Fruit fly (Drosophila melanogaster): Measurements from ENCODE around the gene Ir7b.

Ir7b gene

DNA sequence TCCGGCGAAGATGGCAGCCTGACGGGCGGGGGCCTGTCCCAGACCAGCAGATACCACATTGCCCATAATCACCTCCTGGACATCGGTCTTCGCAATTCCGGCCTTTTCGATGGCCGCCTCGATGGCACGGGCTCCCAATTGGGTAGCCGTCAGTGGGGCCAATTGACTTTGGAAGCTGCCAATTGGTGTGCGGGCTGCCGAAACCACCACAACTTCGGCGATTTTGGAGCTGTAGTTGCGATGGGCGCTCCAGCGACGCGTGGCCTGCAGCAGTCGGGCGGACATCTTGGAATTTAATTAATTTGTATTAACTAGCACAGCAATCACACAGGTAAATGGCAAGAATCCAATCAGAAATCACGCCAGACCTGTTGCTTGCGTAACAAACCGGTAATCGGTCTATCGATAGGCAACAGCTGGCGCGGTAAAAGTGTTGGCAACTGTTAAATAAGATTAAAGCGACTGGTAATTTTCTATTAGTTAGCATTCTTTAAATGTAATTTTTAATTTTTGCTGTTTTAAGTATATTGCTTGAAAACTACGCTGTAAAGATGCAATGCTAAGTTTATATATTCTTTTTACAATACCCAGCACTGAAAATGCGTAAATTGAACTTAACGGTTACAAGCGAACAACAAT is 21.7 kb upstream of the Ir7b start, which contains the start of gene Acat1 (continued):
- peak in 1 of 2 experiments; percentile 64 for TF ChIP-seq bsh (GFP tag; optimal IDR thresholded peaks at IDR 0.05)
- no peak for TF ChIP-seq ham (GFP tag; IDR thresholded peaks at IDR 0.05)
- no peak for TF ChIP-seq CG4854 (GFP tag; optimal IDR thresholded peaks at IDR 0.05)
- no peak for TF ChIP-seq CG16779 (GFP tag; IDR thresholded peaks at IDR 0.05)
- peak; percentile 48 for TF ChIP-seq NfI (GFP tag; optimal IDR thresholded peaks at IDR 0.05)
- no peak for TF ChIP-seq CG8089 (GFP tag; optimal IDR thresholded peaks at IDR 0.05)
- peak; percentile 57 for TF ChIP-seq BEAF-32 (GFP tag; optimal IDR thresholded peaks at IDR 0.05)
- peak; percentile 49 for TF ChIP-seq Sry-β (GFP tag; optimal IDR thresholded peaks at IDR 0.05)
- peak; percentile 34 for TF ChIP-seq CG4820 (GFP tag; optimal IDR thresholded peaks at IDR 0.05)
- TF ChIP-seq Deaf1 (tag; optimal IDR thresholded peaks at IDR 0.05): no peak
- peak; percentile 65 for TF ChIP-seq caup (GFP tag; optimal IDR thresholded peaks at IDR 0.05; ENCODE audit: severe bottlenecking)
- no peak for TF ChIP-seq CG17385 (GFP tag; optimal IDR thresholded peaks at IDR 0.05)
- TF ChIP-seq pum (GFP tag; optimal IDR thresholded peaks at IDR 0.05): peak; percentile 27
- peak; percentile 8 for TF ChIP-seq gcm (GFP tag; optimal IDR thresholded peaks at IDR 0.05)
- peak; percentile 49 for TF ChIP-seq Fer3 (tag; optimal IDR thresholded peaks at IDR 0.05)
- no peak for TF ChIP-seq unpg (GFP tag; optimal IDR thresholded peaks at IDR 0.05)
- no peak for TF ChIP-seq CG32767 (GFP tag; IDR thresholded peaks at IDR 0.05)
- no peak for TF ChIP-seq pb (GFP tag; optimal IDR thresholded peaks at IDR 0.05)
- TF ChIP-seq kay (GFP tag; optimal IDR thresholded peaks at IDR 0.05): peak; percentile 39
- peak; percentile 65 for TF ChIP-seq slbo (GFP tag; IDR thresholded peaks at IDR 0.05)
- TF ChIP-seq Neu2 (GFP tag; optimal IDR thresholded peaks at IDR 0.05; ENCODE audit: borderline replicate concordance): no peak
- TF ChIP-seq Sox100B (GFP tag; optimal IDR thresholded peaks at IDR 0.05): no peak
- TF ChIP-seq YL-1 (GFP tag; optimal IDR thresholded peaks at IDR 0.05): peak; percentile 65
- peak; percentile 23 for TF ChIP-seq Spps (tag; optimal IDR thresholded peaks at IDR 0.05)
- TF ChIP-seq Hr39 (optimal IDR thresholded peaks at IDR 0.05): no peak
- TF ChIP-seq Drgx (GFP tag; IDR thresholded peaks at IDR 0.05): peak; percentile 62
- peak; percentile 50; the same call in 1 of the 3 replicates for TF ChIP-seq otp (GFP tag; IDR thresholded peaks at IDR 0.05)
- TF ChIP-seq H2.0 (GFP tag; IDR thresholded peaks at IDR 0.05): peak; percentile 26; the same call in 1 of the 2 replicates
- peak; percentile 75 for TF ChIP-seq Ets65A (GFP tag)
- TF ChIP-seq aop (GFP tag; IDR thresholded peaks at IDR 0.05): no peak
- TF ChIP-seq sens (GFP tag): peak; percentile 96
- peak; percentile 77 for TF ChIP-seq zfh2 (GFP tag; optimal IDR thresholded peaks at IDR 0.05)
- peak in 1 of 3 experiments; percentile 30 for TF ChIP-seq lola (GFP tag; optimal IDR thresholded peaks at IDR 0.05)
- TF ChIP-seq pros (GFP tag; optimal IDR thresholded peaks at IDR 0.05): no peak
- TF ChIP-seq insv (GFP tag; optimal IDR thresholded peaks at IDR 0.05): peak; percentile 56 to 94
- peak; percentile 2 for TF ChIP-seq maf-S (GFP tag; optimal IDR thresholded peaks at IDR 0.05)
- TF ChIP-seq fru (optimal IDR thresholded peaks at IDR 0.05): no peak
- TF ChIP-seq ind (GFP tag; optimal IDR thresholded peaks at IDR 0.05): peak; percentile 56
- TF ChIP-seq CG9876 (GFP tag; optimal IDR thresholded peaks at IDR 0.05): no peak
- peak; percentile 14 for TF ChIP-seq her (GFP tag; optimal IDR thresholded peaks at IDR 0.05)
- TF ChIP-seq CG10654 (GFP tag; optimal IDR thresholded peaks at IDR 0.05): peak; percentile 48
- no peak for TF ChIP-seq ac (GFP tag; optimal IDR thresholded peaks at IDR 0.05)
- TF ChIP-seq ken (GFP tag; IDR thresholded peaks at IDR 0.05): peak; percentile 76; the same call in 1 of the 3 replicates
- peak; percentile 23 for TF ChIP-seq CG10462 (GFP tag; optimal IDR thresholded peaks at IDR 0.05)
- TF ChIP-seq Ravus (GFP tag; IDR thresholded peaks at IDR 0.05): no peak
- no peak for TF ChIP-seq dati (GFP tag; IDR thresholded peaks at IDR 0.05)
- TF ChIP-seq CG33557 (GFP tag; optimal IDR thresholded peaks at IDR 0.05): no peak
- TF ChIP-seq org-1 (GFP tag; optimal IDR thresholded peaks at IDR 0.05): no peak
- no peak for TF ChIP-seq CG10431 (GFP tag; optimal IDR thresholded peaks at IDR 0.05)
- TF ChIP-seq CG8924 (tag; optimal IDR thresholded peaks at IDR 0.05): peak; percentile 41
- TF ChIP-seq Gug (GFP tag; IDR thresholded peaks at IDR 0.05): no peak

Data from whole organism, embryonic.